Worm (Caenorhabditis elegans): ENCODE measurements around the gene Y39B6A.13.

ce11 chrV:19149057-19149456 lies 29.8 kb upstream of the Y39B6A.13 start, which contains the start of gene Y39B6A.7:
- TF ChIP-seq snpc-4 (tag; optimal IDR thresholded peaks at IDR 0.05) (no peak), ama-1 (optimal IDR thresholded peaks at IDR 0.05) (no peak), ceh-82 (tag; optimal IDR thresholded peaks at IDR 0.05) (no peak), nhr-11 (tag; optimal IDR thresholded peaks at IDR 0.05) (no peak), pax-3 (tag; optimal IDR thresholded peaks at IDR 0.05) (no peak), ztf-11 (tag; optimal IDR thresholded peaks at IDR 0.05) (no peak), lin-13 (GFP tag; optimal IDR thresholded peaks at IDR 0.05) (no peak), nhr-76 (tag; optimal IDR thresholded peaks at IDR 0.05) (no peak), pqm-1 (tag; optimal IDR thresholded peaks at IDR 0.05) (no peak), hlh-4 (tag; optimal IDR thresholded peaks at IDR 0.05) (no peak), swsn-7 (tag; optimal IDR thresholded peaks at IDR 0.05) (no peak), skn-1 (tag; optimal IDR thresholded peaks at IDR 0.05) (no peak), C34B4.2 (tag; optimal IDR thresholded peaks at IDR 0.05) (no peak)

Data from whole organism, L1 larva.